Fruit fly (Drosophila melanogaster) whole organism, adult: ENCODE results near the gene CG12589.
A peak's percentile ranks its signal among the peaks of the same experiment; 100 is the strongest.

Source experiments
- CG11617 ChIP-seq: fragments of 200-800 bp; sonication (Bioruptor generic); optimal IDR thresholded peaks from 2 replicates; lab custom pipeline; 2017; ENCODE audit warnings: mild to moderate bottlenecking, missing biosample characterization, missing genetic modification reagents, missing genetic modification characterization
- CG12768 ChIP-seq: fragments of 200-800 bp; sonication (Bioruptor generic); optimal IDR thresholded peaks from 2 replicates; lab custom pipeline; 2017; ENCODE audit warnings: missing biosample characterization, missing genetic modification characterization, mild to moderate bottlenecking, moderate library complexity, missing genetic modification reagents
- CG14711 ChIP-seq: fragments of 200-800 bp; sonication (Bioruptor generic); optimal IDR thresholded peaks from 2 replicates; lab custom pipeline; 2018; ENCODE audit warnings: missing biosample characterization, mild to moderate bottlenecking, missing genetic modification characterization, moderate library complexity
- CG1620 ChIP-seq: fragments of 200-800 bp; sonication (Bioruptor generic); optimal IDR thresholded peaks from 2 replicates; lab custom pipeline; 2016; ENCODE audit warnings: missing biosample characterization, missing genetic modification characterization
- CG33017 ChIP-seq: fragments of 200-800 bp; sonication (Bioruptor generic); optimal IDR thresholded peaks from 2 replicates; lab custom pipeline; 2018; ENCODE audit warnings: missing biosample characterization, mild to moderate bottlenecking, missing genetic modification characterization, moderate library complexity
- CG5204 ChIP-seq: fragments of 200-800 bp; sonication (Bioruptor generic); optimal IDR thresholded peaks from 2 replicates; lab custom pipeline; 2016; ENCODE audit warnings: missing biosample characterization, missing genetic modification characterization
- CG7045 ChIP-seq: fragments of 200-800 bp; sonication (Bioruptor generic); optimal IDR thresholded peaks from 2 replicates; lab custom pipeline; 2017; ENCODE audit warnings: missing biosample characterization, mild to moderate bottlenecking, missing genetic modification characterization
- CG7101 ChIP-seq: fragments of 200-800 bp; sonication (Bioruptor generic); optimal IDR thresholded peaks from 2 replicates; lab custom pipeline; 2018; ENCODE audit warnings: missing biosample characterization, mild to moderate bottlenecking, missing genetic modification characterization, moderate library complexity
- Clk ChIP-seq: fragments of 200-800 bp; sonication (Bioruptor generic); optimal IDR thresholded peaks from 2 replicates; lab custom pipeline; 2017; ENCODE audit warnings: missing biosample characterization, missing genetic modification characterization
- Crg-1 ChIP-seq: fragments of 200-800 bp; sonication (Bioruptor generic); optimal IDR thresholded peaks from 2 replicates; lab custom pipeline; 2016; ENCODE audit warnings: missing biosample characterization, missing genetic modification characterization
- Hr96 ChIP-seq: fragments of 200-800 bp; sonication (Bioruptor generic); optimal IDR thresholded peaks from 2 replicates; lab custom pipeline; 2016; ENCODE audit warnings: missing biosample characterization, missing genetic modification characterization
- Mnt ChIP-seq: fragments of 200-800 bp; sonication (Bioruptor generic); optimal IDR thresholded peaks from 2 replicates; lab custom pipeline; 2016; ENCODE audit warnings: missing biosample characterization, mild to moderate bottlenecking, missing genetic modification characterization
- bab1 ChIP-seq: fragments of 200-800 bp; sonication (Bioruptor generic); optimal IDR thresholded peaks from 3 replicates; lab custom pipeline; 2019; ENCODE audit warnings: missing biosample characterization, mild to moderate bottlenecking, missing genetic modification characterization, moderate library complexity
- cic ChIP-seq: fragments of 200-800 bp; sonication (Bioruptor generic); optimal IDR thresholded peaks from 2 replicates; lab custom pipeline; 2017; ENCODE audit warnings: missing biosample characterization, mild to moderate bottlenecking, missing genetic modification characterization, moderate library complexity
- cnc ChIP-seq, 2 experiments: fragments of >200 bp; optimal IDR thresholded peaks; 2 replicates each; lab custom pipeline; 2017
- kay ChIP-seq: fragments of 200-800 bp; sonication (Bioruptor generic); peaks from one replicate; lab custom pipeline; 2016; ENCODE audit warnings: missing biosample characterization, missing genetic modification characterization, borderline replicate concordance
- ovo ChIP-seq: fragments of 200-800 bp; sonication (Bioruptor generic); optimal IDR thresholded peaks from 2 replicates; lab custom pipeline; 2016; ENCODE audit warnings: missing biosample characterization, missing genetic modification characterization
- pad ChIP-seq: fragments of 200-800 bp; sonication (Bioruptor generic); optimal IDR thresholded peaks from 3 replicates; lab custom pipeline; 2017; ENCODE audit warnings: missing biosample characterization, missing genetic modification characterization, mild to moderate bottlenecking, moderate library complexity, missing genetic modification reagents
- tj ChIP-seq: fragments of 200-800 bp; sonication (Bioruptor generic); optimal IDR thresholded peaks from 3 replicates; lab custom pipeline; 2017; ENCODE audit warnings: missing biosample characterization, mild to moderate bottlenecking, missing genetic modification characterization, moderate library complexity
- toe ChIP-seq: fragments of 200-800 bp; sonication (Bioruptor generic); optimal IDR thresholded peaks from 2 replicates; lab custom pipeline; 2016; ENCODE audit warnings: missing biosample characterization, missing genetic modification characterization

The CG12589 gene

dm6 chr3R:5116425-5116824, 22.4 kb downstream of the CG12589 start:
- TF ChIP-seq CG5204 (no peak), Clk (GFP tag; lab: Kevin White, UChicago) (no peak), cnc (optimal IDR thresholded peaks at IDR 0.05; lab: Kevin White, UChicago) (no peak), CG33017 (tag; lab: Kevin White, UChicago) (no peak), CG1620 (GFP tag; lab: Kevin White, UChicago) (no peak), kay (GFP tag; lab: Kevin White, UChicago) (no peak), CG7045 (no peak)

- no peak for TF ChIP-seq cic
- TF ChIP-seq CG33017 (tag; lab: Kevin White, UChicago): no peak
- TF ChIP-seq tj: peak; percentile 53
- no peak for TF ChIP-seq Clk (GFP tag; lab: Kevin White, UChicago)
- TF ChIP-seq toe (GFP tag; lab: Kevin White, UChicago): no peak
- TF ChIP-seq Hr96 (GFP tag; lab: Kevin White, UChicago): no peak
Observed at dm6 chr3R:5115448-5115847, 23.3 kb downstream of the CG12589 start.

- no peak for TF ChIP-seq Clk (GFP tag; lab: Kevin White, UChicago)
- no peak for TF ChIP-seq CG1620 (GFP tag; lab: Kevin White, UChicago)
- TF ChIP-seq pad (GFP tag; lab: Kevin White, UChicago): no peak
- no peak for TF ChIP-seq CG7045
- no peak for TF ChIP-seq ovo
- TF ChIP-seq tj: no peak
- TF ChIP-seq CG12768 (GFP tag; lab: Kevin White, UChicago): no peak
- TF ChIP-seq Crg-1 (GFP tag; lab: Kevin White, UChicago): no peak
- TF ChIP-seq Mnt (GFP tag; lab: Kevin White, UChicago): no peak
- no peak for TF ChIP-seq bab1
- no peak for TF ChIP-seq CG11617 (GFP tag; lab: Kevin White, UChicago)
- no peak for TF ChIP-seq CG33017 (tag; lab: Kevin White, UChicago)
- TF ChIP-seq CG5204: no peak
- no peak for TF ChIP-seq kay (GFP tag; lab: Kevin White, UChicago)
- no peak for TF ChIP-seq CG7101 (tag; lab: Kevin White, UChicago)
Observed at dm6 chr3R:5114147-5114546, 24.6 kb downstream of the CG12589 start.

DNA sequence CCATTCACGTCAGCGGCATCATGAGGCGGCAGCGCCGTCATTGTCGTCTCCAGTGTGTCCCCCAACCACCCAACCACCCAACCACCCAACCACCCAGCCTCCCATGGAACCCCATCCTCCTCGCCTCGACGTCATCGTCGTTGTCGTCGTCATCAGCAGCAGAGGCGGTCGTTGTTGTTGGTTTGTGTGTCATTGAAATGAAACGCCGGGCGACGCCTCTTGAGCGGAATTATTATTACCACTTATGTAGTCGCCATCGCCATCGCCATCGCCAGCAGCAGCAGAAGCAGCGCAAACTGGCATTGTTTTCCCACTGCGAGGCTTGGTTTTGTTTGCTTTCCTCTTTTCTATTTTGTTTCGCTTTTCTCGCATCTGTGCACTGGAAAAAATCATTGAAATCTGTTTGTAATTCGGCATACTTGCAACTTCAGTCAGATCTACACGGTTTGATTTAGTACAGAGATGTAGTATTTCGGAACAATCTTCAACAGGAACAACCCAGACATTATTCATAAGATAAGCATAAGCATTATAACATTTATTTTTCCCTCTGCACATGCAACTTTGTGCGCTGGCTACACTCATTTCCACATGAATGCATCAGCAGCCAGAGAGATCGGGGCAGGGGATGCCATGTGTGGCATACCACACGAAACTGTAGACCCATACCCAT, 25.8 kb downstream of the CG12589 start:
- TF ChIP-seq Crg-1 (GFP tag; lab: Kevin White, UChicago) (no peak), cic (peak; percentile 6), kay (GFP tag; lab: Kevin White, UChicago) (no peak), CG11617 (GFP tag; lab: Kevin White, UChicago) (peak; percentile 20), CG1620 (GFP tag; lab: Kevin White, UChicago) (no peak), Mnt (GFP tag; lab: Kevin White, UChicago) (no peak), CG33017 (tag; lab: Kevin White, UChicago) (peak; percentile 52), CG7101 (tag; lab: Kevin White, UChicago) (peak; percentile 69), pad (GFP tag; lab: Kevin White, UChicago) (peak; percentile 7), Hr96 (GFP tag; lab: Kevin White, UChicago) (no peak), ovo (no peak), CG14711 (tag; lab: Kevin White, UChicago) (peak; percentile 44), CG7045 (peak; percentile 60), bab1 (no peak), cnc (optimal IDR thresholded peaks at IDR 0.05; lab: Kevin White, UChicago) (no peak), tj (no peak), toe (GFP tag; lab: Kevin White, UChicago) (peak; percentile 39), Clk (GFP tag; lab: Kevin White, UChicago) (peak; percentile 12), CG5204 (peak; percentile 59), CG12768 (GFP tag; lab: Kevin White, UChicago) (peak; percentile 33)

DNA sequence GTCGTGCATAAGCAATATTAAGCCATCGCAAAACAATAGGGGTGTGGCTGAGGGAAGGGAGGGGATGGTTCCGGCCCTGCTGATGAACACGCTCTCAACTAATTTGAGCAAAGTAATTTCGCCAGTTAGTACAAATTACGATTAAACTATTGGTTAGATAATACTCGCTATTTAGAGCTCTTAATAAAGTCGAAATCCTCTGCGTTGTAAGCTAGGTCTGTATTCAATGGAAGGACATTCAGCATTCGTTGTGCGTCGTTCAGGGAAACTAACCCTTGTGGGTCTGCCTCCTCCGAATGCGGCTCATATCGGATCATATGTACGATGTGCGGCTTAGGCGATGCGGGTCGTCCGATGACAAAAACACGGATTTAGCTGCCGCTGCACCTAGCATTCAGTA, 26.4 kb downstream of the CG12589 start:
- TF ChIP-seq Clk (GFP tag; lab: Kevin White, UChicago): no peak
- TF ChIP-seq bab1: no peak
- no peak for TF ChIP-seq CG33017 (tag; lab: Kevin White, UChicago)
- no peak for TF ChIP-seq Hr96 (GFP tag; lab: Kevin White, UChicago)
- no peak for TF ChIP-seq Crg-1 (GFP tag; lab: Kevin White, UChicago)
- TF ChIP-seq toe (GFP tag; lab: Kevin White, UChicago): no peak
- TF ChIP-seq kay (GFP tag; lab: Kevin White, UChicago): no peak
- TF ChIP-seq CG14711 (tag; lab: Kevin White, UChicago): no peak
- no peak for TF ChIP-seq cnc (optimal IDR thresholded peaks at IDR 0.05; lab: Kevin White, UChicago)
- no peak for TF ChIP-seq CG12768 (GFP tag; lab: Kevin White, UChicago)
- TF ChIP-seq ovo: no peak

DNA sequence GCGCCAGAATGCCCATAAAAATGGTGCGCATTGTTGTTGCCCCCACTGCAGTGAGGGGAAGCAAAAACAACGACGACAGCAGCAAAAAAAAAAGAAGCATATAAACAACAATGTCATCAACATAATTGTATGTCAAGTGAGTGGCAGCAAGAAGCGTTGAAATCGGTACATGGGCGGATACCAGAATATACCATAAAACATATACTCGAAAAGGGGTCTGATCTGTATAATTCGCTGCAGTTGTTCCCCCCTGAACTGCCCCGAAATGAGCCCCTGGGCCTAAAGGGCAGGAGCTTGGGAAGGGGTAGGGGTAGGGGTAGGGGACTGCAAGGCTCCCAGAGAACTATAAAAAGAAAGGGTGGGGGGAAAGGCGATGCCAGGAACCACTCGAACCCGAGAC, 26.9 kb downstream of the CG12589 start:
- TF ChIP-seq cic: no peak
- TF ChIP-seq tj: peak; percentile 53

dm6 chr3R:5109558-5110211, 29.1 kb downstream of the CG12589 start:
- TF ChIP-seq CG1620 (GFP tag; lab: Kevin White, UChicago) (no peak), CG14711 (tag; lab: Kevin White, UChicago) (no peak), Mnt (GFP tag; lab: Kevin White, UChicago) (no peak), Hr96 (GFP tag; lab: Kevin White, UChicago) (no peak), Crg-1 (GFP tag; lab: Kevin White, UChicago) (no peak), CG5204 (no peak), CG33017 (tag; lab: Kevin White, UChicago) (no peak), cnc (optimal IDR thresholded peaks at IDR 0.05; lab: Kevin White, UChicago) (no peak), toe (GFP tag; lab: Kevin White, UChicago) (no peak), ovo (no peak), CG7101 (tag; lab: Kevin White, UChicago) (no peak), kay (GFP tag; lab: Kevin White, UChicago) (no peak), CG11617 (GFP tag; lab: Kevin White, UChicago) (no peak)
